Fruit fly (Drosophila melanogaster) whole organism, embryonic: Measurements from ENCODE around the gene CG33796.
A peak's percentile ranks its signal among the peaks of the same experiment; 100 is the strongest.

Source experiments
- CG10274 ChIP-seq: fragments of 200-800 bp; sonication (Bioruptor generic); optimal IDR thresholded peaks from 3 replicates; lab custom pipeline; 2017; ENCODE audit warnings: missing biosample characterization, mild to moderate bottlenecking, missing genetic modification characterization
- CG10654 ChIP-seq: fragments of 200-800 bp; sonication (Bioruptor generic); optimal IDR thresholded peaks from 2 replicates; lab custom pipeline; 2016; ENCODE audit warnings: missing biosample characterization, missing genetic modification characterization
- CG11504 ChIP-seq: fragments of 200-800 bp; sonication (Bioruptor generic); optimal IDR thresholded peaks from 3 replicates; lab custom pipeline; 2019; ENCODE audit warnings: missing biosample characterization, mild to moderate bottlenecking, missing genetic modification characterization, moderate library complexity
- CG12769 ChIP-seq: fragments of 200-800 bp; sonication (Bioruptor generic); optimal IDR thresholded peaks from 2 replicates; lab custom pipeline; 2019; ENCODE audit warnings: missing biosample characterization, mild to moderate bottlenecking, missing genetic modification characterization, moderate library complexity
- CG13424 ChIP-seq: fragments of 200-800 bp; sonication (Bioruptor generic); optimal IDR thresholded peaks from 2 replicates; lab custom pipeline; 2019; ENCODE audit warnings: missing biosample characterization, mild to moderate bottlenecking, missing genetic modification characterization, moderate library complexity
- CG15073 ChIP-seq: fragments of 200-800 bp; sonication (Bioruptor generic); optimal IDR thresholded peaks from 2 replicates; lab custom pipeline; 2016; ENCODE audit warnings: missing biosample characterization, missing genetic modification characterization
- CG15601 ChIP-seq: fragments of 200-800 bp; sonication (Bioruptor generic); optimal IDR thresholded peaks from 3 replicates; lab custom pipeline; 2019; ENCODE audit warnings: missing biosample characterization, mild to moderate bottlenecking, missing genetic modification characterization, moderate library complexity
- CG17361 ChIP-seq: fragments of 200-800 bp; sonication (Bioruptor generic); IDR thresholded peaks from 3 replicates; pipeline ENCODE4 v1.3.6; 2022; ENCODE audit warnings: missing biosample characterization, missing genetic modification characterization
- CG17385 ChIP-seq: fragments of 200-800 bp; sonication (Bioruptor generic); optimal IDR thresholded peaks from 3 replicates; lab custom pipeline; 2018; ENCODE audit warnings: missing biosample characterization, mild to moderate bottlenecking, missing genetic modification characterization
- CG18262 ChIP-seq: fragments of 200-800 bp; optimal IDR thresholded peaks from 3 replicates; lab custom pipeline; 2019; ENCODE audit warnings: missing biosample characterization, mild to moderate bottlenecking, missing genetic modification characterization, moderate library complexity
- CG18764 ChIP-seq: fragments of 200-800 bp; sonication (Bioruptor generic); optimal IDR thresholded peaks from 3 replicates; lab custom pipeline; 2016; ENCODE audit warnings: missing biosample characterization, missing genetic modification characterization
- CG2678 ChIP-seq: fragments of 200-800 bp; sonication (Bioruptor generic); optimal IDR thresholded peaks from 3 replicates; lab custom pipeline; 2019; ENCODE audit warnings: missing biosample characterization, mild to moderate bottlenecking, missing genetic modification characterization, moderate library complexity
- CG2889 ChIP-seq: fragments of 200-800 bp; sonication (Bioruptor generic); IDR thresholded peaks from 3 replicates; pipeline ENCODE4 v1.3.6; 2022; ENCODE audit warnings: missing biosample characterization, missing genetic modification characterization
- CG30403 ChIP-seq: fragments of 200-800 bp; sonication (Bioruptor generic); optimal IDR thresholded peaks from 3 replicates; lab custom pipeline; 2016; ENCODE audit warnings: missing biosample characterization, missing genetic modification characterization
- CG3838 ChIP-seq: fragments of 200-800 bp; sonication (Bioruptor generic); optimal IDR thresholded peaks from 3 replicates; lab custom pipeline; 2016; ENCODE audit warnings: missing biosample characterization, missing genetic modification characterization
- CG4424 ChIP-seq: fragments of 200-800 bp; sonication (Bioruptor generic); optimal IDR thresholded peaks from 3 replicates; lab custom pipeline; 2016; ENCODE audit warnings: missing biosample characterization, missing genetic modification characterization
- CG7271 ChIP-seq: fragments of 200-800 bp; sonication (Bioruptor generic); optimal IDR thresholded peaks from 2 replicates; lab custom pipeline; 2018; ENCODE audit warnings: missing biosample characterization, mild to moderate bottlenecking, missing genetic modification characterization, moderate library complexity
- CG7556 ChIP-seq: fragments of 200-800 bp; sonication (Bioruptor generic); optimal IDR thresholded peaks from 2 replicates; lab custom pipeline; 2017; ENCODE audit warnings: missing biosample characterization, mild to moderate bottlenecking, missing genetic modification characterization
- CG8478 ChIP-seq: fragments of >200 bp; optimal IDR thresholded peaks from 2 replicates; lab custom pipeline; 2018
- CG9817 ChIP-seq: fragments of 200-800 bp; sonication (Bioruptor generic); optimal IDR thresholded peaks from 2 replicates; lab custom pipeline; 2018; ENCODE audit warnings: missing biosample characterization, mild to moderate bottlenecking, missing genetic modification characterization, moderate library complexity
- Camta ChIP-seq: fragments of 200-800 bp; sonication (Bioruptor generic); optimal IDR thresholded peaks from 2 replicates; lab custom pipeline; 2016; ENCODE audit warnings: missing biosample characterization, missing genetic modification characterization
- Dek ChIP-seq: fragments of 200-800 bp; sonication (Bioruptor generic); optimal IDR thresholded peaks from 3 replicates; lab custom pipeline; 2019; ENCODE audit warnings: missing biosample characterization, mild to moderate bottlenecking, missing genetic modification characterization, moderate library complexity
- Hmx ChIP-seq: fragments of 200-800 bp; sonication (Bioruptor generic); optimal IDR thresholded peaks from 2 replicates; lab custom pipeline; 2016; ENCODE audit warnings: missing biosample characterization, missing genetic modification characterization
- Lim3 ChIP-seq: fragments of 200-800 bp; sonication (Bioruptor generic); IDR thresholded peaks from 2 replicates; pipeline ENCODE4 v1.3.6; 2022; ENCODE audit warnings: missing biosample characterization, missing genetic modification characterization
- MBD-R2 ChIP-seq: fragments of 200-800 bp; sonication (Bioruptor generic); IDR thresholded peaks from 2 replicates; pipeline ENCODE4 v1.3.6; 2022; ENCODE audit warnings: missing biosample characterization, missing genetic modification characterization
- Max ChIP-seq: fragments of 200-800 bp; sonication (Bioruptor generic); optimal IDR thresholded peaks from 2 replicates; lab custom pipeline; 2016; ENCODE audit warnings: missing biosample characterization, mild to moderate bottlenecking, missing genetic modification characterization
- Pdp1 ChIP-seq, 2 experiments: fragments of 200-800 bp; sonication (Bioruptor generic); optimal IDR thresholded peaks; 3 replicates each; lab custom pipeline; 2016; ENCODE audit warnings: missing biosample characterization in 2 of 2, missing genetic modification characterization in 2 of 2, mild to moderate bottlenecking in 1 of 2, moderate library complexity in 1 of 2
- Usf ChIP-seq: fragments of 200-800 bp; sonication (Bioruptor generic); optimal IDR thresholded peaks from 2 replicates; lab custom pipeline; 2017; ENCODE audit warnings: missing genotype, missing biosample characterization, missing genetic modification characterization
- ab ChIP-seq: fragments of 200-800 bp; sonication (Bioruptor generic); optimal IDR thresholded peaks from 2 replicates; lab custom pipeline; 2016; ENCODE audit warnings: missing biosample characterization, missing genetic modification characterization
- ato ChIP-seq: fragments of 200-800 bp; sonication (Bioruptor generic); IDR thresholded peaks from 2 replicates; pipeline ENCODE4 v1.3.6; 2022; ENCODE audit warnings: missing biosample characterization, missing genetic modification characterization; ENCODE audit not compliant: partially characterized antibody
- bigmax ChIP-seq: fragments of 200-800 bp; sonication (Bioruptor generic); optimal IDR thresholded peaks from 2 replicates; lab custom pipeline; 2018; ENCODE audit warnings: missing biosample characterization, mild to moderate bottlenecking, missing genetic modification characterization
- cad ChIP-seq: fragments of >200 bp; optimal IDR thresholded peaks from 2 replicates; lab custom pipeline; 2017; ENCODE audit warnings: missing biosample characterization, missing genetic modification characterization
- chif ChIP-seq, 2 experiments: fragments of 200-800 bp; sonication (Bioruptor generic); optimal IDR thresholded peaks; 3 replicates each; lab custom pipeline; 2016; ENCODE audit warnings: missing biosample characterization in 2 of 2, missing genetic modification characterization in 2 of 2
- corto ChIP-seq: fragments of 200-800 bp; sonication (Bioruptor generic); optimal IDR thresholded peaks from 2 replicates; lab custom pipeline; 2016; ENCODE audit warnings: missing biosample characterization, mild to moderate bottlenecking, missing genetic modification characterization, moderate library complexity
- crc ChIP-seq: fragments of 200-800 bp; sonication (Bioruptor generic); optimal IDR thresholded peaks from 2 replicates; lab custom pipeline; 2016; ENCODE audit warnings: missing biosample characterization, missing genetic modification characterization
- dmrt11E ChIP-seq: fragments of 200-800 bp; sonication (Bioruptor generic); optimal IDR thresholded peaks from 3 replicates; lab custom pipeline; 2018; ENCODE audit warnings: missing biosample characterization, mild to moderate bottlenecking, missing genetic modification characterization, moderate library complexity
- dpn ChIP-seq, 2 experiments: fragments of 200-800 bp; sonication (Bioruptor generic); optimal IDR thresholded peaks; 3 replicates each; lab custom pipeline; 2016; ENCODE audit warnings: missing biosample characterization in 2 of 2, missing genetic modification characterization in 2 of 2
- emc ChIP-seq: fragments of 200-800 bp; sonication (Bioruptor generic); optimal IDR thresholded peaks from 2 replicates; lab custom pipeline; 2016; ENCODE audit warnings: missing biosample characterization, missing genetic modification characterization
- ems ChIP-seq: fragments of 200-800 bp; sonication (Bioruptor generic); optimal IDR thresholded peaks from 3 replicates; lab custom pipeline; 2016; ENCODE audit warnings: missing biosample characterization, missing genetic modification characterization
- ftz-f1 ChIP-seq: fragments of 200-800 bp; sonication (Bioruptor generic); optimal IDR thresholded peaks from 2 replicates; lab custom pipeline; 2016; ENCODE audit warnings: missing biosample characterization, missing genetic modification characterization
- grau ChIP-seq: fragments of 200-800 bp; optimal IDR thresholded peaks from 3 replicates; lab custom pipeline; 2019; ENCODE audit warnings: missing biosample characterization, mild to moderate bottlenecking, missing genetic modification characterization, moderate library complexity
- gt ChIP-seq: fragments of 200-800 bp; sonication (Bioruptor generic); IDR thresholded peaks from 2 replicates; pipeline ENCODE4 v1.3.6; 2022; ENCODE audit warnings: missing biosample characterization, missing genetic modification characterization
- hb ChIP-seq: fragments of 200-800 bp; sonication (Bioruptor generic); IDR thresholded peaks from 3 replicates; pipeline ENCODE4 v1.3.6; 2022; ENCODE audit warnings: missing biosample characterization, missing genetic modification characterization; ENCODE audit not compliant: partially characterized antibody
- insv ChIP-seq, 2 experiments: fragments of 200-800 bp; sonication (Bioruptor generic); optimal IDR thresholded peaks; 3 replicates each; lab custom pipeline; 2016 to 2018; ENCODE audit warnings: missing biosample characterization in 2 of 2, missing genetic modification characterization in 2 of 2
- jigr1 ChIP-seq: fragments of 200-800 bp; sonication (Bioruptor generic); IDR thresholded peaks from 3 replicates; pipeline ENCODE4 v1.3.6; 2022; ENCODE audit warnings: missing biosample characterization, missing genetic modification characterization
- maf-S ChIP-seq: fragments of 200-800 bp; sonication (Bioruptor generic); optimal IDR thresholded peaks from 2 replicates; lab custom pipeline; 2016; ENCODE audit warnings: missing biosample characterization, missing genetic modification characterization
- mirr ChIP-seq: fragments of 200-800 bp; sonication (Bioruptor generic); optimal IDR thresholded peaks from 3 replicates; lab custom pipeline; 2018; ENCODE audit warnings: missing biosample characterization, mild to moderate bottlenecking, missing genetic modification characterization
- pros ChIP-seq: fragments of 200-800 bp; sonication (Bioruptor generic); optimal IDR thresholded peaks from 3 replicates; lab custom pipeline; 2019; ENCODE audit warnings: missing biosample characterization, mild to moderate bottlenecking, missing genetic modification characterization, moderate library complexity
- sisA ChIP-seq: fragments of 200-800 bp; sonication (Bioruptor generic); IDR thresholded peaks from 2 replicates; pipeline ENCODE4 v1.3.6; 2022; ENCODE audit warnings: missing biosample characterization, missing genetic modification characterization
- slp2 ChIP-seq: fragments of 200-800 bp; sonication (Bioruptor generic); optimal IDR thresholded peaks from 2 replicates; lab custom pipeline; 2016; ENCODE audit warnings: missing biosample characterization, missing genetic modification characterization
- tgo ChIP-seq: fragments of 200-800 bp; sonication (Bioruptor generic); IDR thresholded peaks from 3 replicates; pipeline ENCODE4 v1.3.6; 2022; ENCODE audit warnings: missing biosample characterization, missing genetic modification characterization
- trh ChIP-seq: fragments of 200-800 bp; sonication (Bioruptor generic); optimal IDR thresholded peaks from 2 replicates; lab custom pipeline; 2016; ENCODE audit warnings: missing biosample characterization, missing genetic modification characterization

The CG33796 gene

dm6 chr3L:16147819-16148236 lies 22.1 kb downstream of the CG33796 start (continued):
- TF ChIP-seq ftz-f1 (no peak), CG2678 (tag; lab: Kevin White, UChicago) (peak; percentile 68), gt (GFP tag; lab: Robert Waterston, UW) (no peak), CG13424 (tag; lab: Kevin White, UChicago) (peak; percentile 46), dmrt11E (tag; lab: Kevin White, UChicago) (no peak), sisA (GFP tag; lab: Robert Waterston, UW) (no peak), Hmx (GFP tag; lab: Kevin White, UChicago) (peak; percentile 1), ems (GFP tag; lab: Kevin White, UChicago) (no peak), CG2889 (GFP tag; lab: Robert Waterston, UW) (no peak), CG18262 (peak; percentile 20), grau (peak; percentile 48), ab (GFP tag; lab: Kevin White, UChicago) (no peak), CG4424 (GFP tag; lab: Kevin White, UChicago) (no peak), maf-S (no peak), Max (no peak), CG17361 (GFP tag; lab: Robert Waterston, UW) (peak; percentile 64; the same call in 2 of the 3 replicates), corto (GFP tag; lab: Kevin White, UChicago) (no peak), dpn (GFP tag; optimal IDR thresholded peaks at IDR 0.05; lab: Kevin White, UChicago) (peak; percentile 15 to 37), hb (GFP tag; lab: Robert Waterston, UW) (no peak), tgo (no peak), CG10654 (GFP tag; lab: Kevin White, UChicago) (no peak), Lim3 (no peak), CG15601 (tag; lab: Kevin White, UChicago) (peak; percentile 9), bigmax (GFP tag; lab: Kevin White, UChicago) (no peak), CG17385 (GFP tag; lab: Kevin White, UChicago) (peak; percentile 4), crc (GFP tag; lab: Kevin White, UChicago) (no peak), MBD-R2 (GFP tag; lab: Robert Waterston, UW) (no peak), CG3838 (GFP tag; lab: Kevin White, UChicago) (no peak), Usf (GFP tag; lab: Kevin White, UChicago) (no peak), chif (GFP tag; optimal IDR thresholded peaks at IDR 0.05; lab: Kevin White, UChicago) (peak; percentile 3 to 14), cad (GFP tag; lab: Kevin White, UChicago) (no peak), CG15073 (GFP tag; lab: Kevin White, UChicago) (no peak), mirr (GFP tag; lab: Kevin White, UChicago) (no peak), CG12769 (tag; lab: Kevin White, UChicago) (no peak), CG10274 (peak; percentile 1), insv (GFP tag; optimal IDR thresholded peaks at IDR 0.05; lab: Kevin White, UChicago) (no peak), CG30403 (peak; percentile 56), CG18764 (no peak), CG8478 (lab: Kevin White, UChicago) (no peak), CG7271 (tag; lab: Kevin White, UChicago) (no peak), ato (no peak), Dek (no peak), Camta (GFP tag; lab: Kevin White, UChicago) (peak; percentile 23), pros (no peak), jigr1 (GFP tag; lab: Robert Waterston, UW) (no peak), trh (GFP tag; lab: Kevin White, UChicago) (no peak), CG11504 (tag; lab: Kevin White, UChicago) (peak; percentile 63), emc (no peak), Pdp1 (GFP tag; optimal IDR thresholded peaks at IDR 0.05; lab: Kevin White, UChicago) (no peak), CG9817 (tag; lab: Kevin White, UChicago) (no peak), slp2 (no peak), CG7556 (GFP tag; lab: Kevin White, UChicago) (peak; percentile 79)
